Worm (Caenorhabditis elegans) whole organism, L3 larva: ENCODE measurements around the gene lin-5.

Source experiments
- aly-2 ChIP-seq: fragments of 150-350 bp; optimal IDR thresholded peaks from 2 replicates; lab custom pipeline; 2014; ENCODE audit warnings: missing biosample characterization, missing genetic modification characterization
- ama-1 ChIP-seq: fragments of 150-350 bp; optimal IDR thresholded peaks from 2 replicates; lab custom pipeline; 2018
- ceh-16 ChIP-seq: sonication (generic microtip); optimal IDR thresholded peaks from 2 replicates; lab custom pipeline; 2017; ENCODE audit warnings: missing biosample characterization, missing genetic modification characterization
- ceh-28 ChIP-seq: fragments of 150-350 bp; optimal IDR thresholded peaks from 2 replicates; lab custom pipeline; 2014; ENCODE audit warnings: missing biosample characterization, missing genetic modification reagents, missing genetic modification characterization
- egl-27 ChIP-seq: sonication (generic microtip); optimal IDR thresholded peaks from 4 replicates; lab custom pipeline; 2017; ENCODE audit warnings: missing biosample characterization, missing genetic modification reagents, missing genetic modification characterization
- egl-5 ChIP-seq: fragments of 150-350 bp; optimal IDR thresholded peaks from 2 replicates; lab custom pipeline; 2017; ENCODE audit warnings: missing biosample characterization, missing genetic modification reagents, missing genetic modification characterization, inconsistent platforms
- fkh-10 ChIP-seq: sonication (generic microtip); optimal IDR thresholded peaks from 2 replicates; lab custom pipeline; 2017; ENCODE audit warnings: missing biosample characterization, missing genetic modification reagents, missing genetic modification characterization
- fos-1 ChIP-seq: fragments of 150-350 bp; optimal IDR thresholded peaks from 2 replicates; lab custom pipeline; 2014; ENCODE audit warnings: missing biosample characterization, missing genetic modification characterization
- hmg-11 ChIP-seq: sonication (generic microtip); optimal IDR thresholded peaks from 2 replicates; lab custom pipeline; 2016; ENCODE audit warnings: missing genetic modification characterization, missing compliant biosample characterization
- jun-1 ChIP-seq: fragments of 150-350 bp; optimal IDR thresholded peaks from 2 replicates; lab custom pipeline; 2014; ENCODE audit warnings: missing biosample characterization, missing genetic modification reagents, missing genetic modification characterization
- lin-15B ChIP-seq: fragments of 150-350 bp; optimal IDR thresholded peaks from 2 replicates; lab custom pipeline; 2014; ENCODE audit warnings: missing biosample characterization, missing genetic modification characterization
- lin-39 ChIP-seq: fragments of 150-350 bp; optimal IDR thresholded peaks from 2 replicates; lab custom pipeline; 2018; ENCODE audit warnings: missing biosample characterization, missing genetic modification reagents, missing genetic modification characterization
- nfya-1 ChIP-seq: sonication (generic microtip); optimal IDR thresholded peaks from 2 replicates; lab custom pipeline; 2017; ENCODE audit warnings: missing genetic modification characterization, mild to moderate bottlenecking, missing compliant biosample characterization, antibody characterized with exemption, moderate library complexity; ENCODE audit not compliant: insufficient read depth
- nhr-237 ChIP-seq: fragments of 150-350 bp; optimal IDR thresholded peaks from 2 replicates; lab custom pipeline; 2014; ENCODE audit warnings: missing biosample characterization, missing genetic modification characterization
- nhr-43 ChIP-seq: sonication (generic microtip); optimal IDR thresholded peaks from 2 replicates; lab custom pipeline; 2016; ENCODE audit warnings: mild to moderate bottlenecking, missing genetic modification characterization, missing compliant biosample characterization; ENCODE audit not compliant: poor library complexity, severe bottlenecking
- nhr-67 ChIP-seq: fragments of 150-350 bp; optimal IDR thresholded peaks from 2 replicates; lab custom pipeline; 2014; ENCODE audit warnings: missing biosample characterization, missing genetic modification characterization
- nhr-76 ChIP-seq: fragments of 150-350 bp; sonication (generic microtip); optimal IDR thresholded peaks from 5 replicates; lab custom pipeline; 2014; ENCODE audit warnings: missing biosample characterization, missing genetic modification characterization
- nhr-77 ChIP-seq: fragments of 150-350 bp; optimal IDR thresholded peaks from 2 replicates; lab custom pipeline; 2014; ENCODE audit warnings: missing biosample characterization, missing genetic modification characterization
- pha-4 ChIP-seq: fragments of 150-350 bp; optimal IDR thresholded peaks from 2 replicates; lab custom pipeline; 2014; ENCODE audit warnings: missing biosample characterization, missing genetic modification reagents, missing genetic modification characterization
- pqm-1 ChIP-seq: fragments of 150-350 bp; optimal IDR thresholded peaks from 2 replicates; lab custom pipeline; 2017; ENCODE audit warnings: missing biosample characterization, missing genetic modification characterization, inconsistent platforms
- sea-2 ChIP-seq: fragments of 150-350 bp; sonication (generic microtip); optimal IDR thresholded peaks from 4 replicates; lab custom pipeline; 2014; ENCODE audit warnings: missing biosample characterization, missing genetic modification reagents, missing genetic modification characterization
- snpc-4 ChIP-seq: fragments of 150-350 bp; optimal IDR thresholded peaks from 2 replicates; lab custom pipeline; 2014; ENCODE audit warnings: missing biosample characterization, missing genetic modification characterization
- tbx-2 ChIP-seq: sonication (generic microtip); optimal IDR thresholded peaks from 2 replicates; lab custom pipeline; 2016; ENCODE audit warnings: mild to moderate bottlenecking, missing genetic modification characterization, missing compliant biosample characterization
- unc-39 ChIP-seq: sonication (generic microtip); optimal IDR thresholded peaks from 4 replicates; lab custom pipeline; 2017; ENCODE audit warnings: missing biosample characterization, missing genetic modification characterization
- unc-62 ChIP-seq: fragments of 150-350 bp; sonication (generic microtip); optimal IDR thresholded peaks from 4 replicates; lab custom pipeline; 2014; ENCODE audit warnings: missing biosample characterization, missing genetic modification reagents, missing genetic modification characterization
- zag-1 ChIP-seq: fragments of 150-350 bp; optimal IDR thresholded peaks from 2 replicates; lab custom pipeline; 2014; ENCODE audit warnings: missing biosample characterization, missing genetic modification characterization
- ztf-11 ChIP-seq: fragments of 150-350 bp; optimal IDR thresholded peaks from 2 replicates; lab custom pipeline; 2014; ENCODE audit warnings: missing biosample characterization, missing genetic modification characterization
- ztf-4 ChIP-seq: fragments of 150-350 bp; optimal IDR thresholded peaks from 2 replicates; lab custom pipeline; 2014; ENCODE audit warnings: missing biosample characterization, missing genetic modification characterization

lin-5 gene

DNA sequence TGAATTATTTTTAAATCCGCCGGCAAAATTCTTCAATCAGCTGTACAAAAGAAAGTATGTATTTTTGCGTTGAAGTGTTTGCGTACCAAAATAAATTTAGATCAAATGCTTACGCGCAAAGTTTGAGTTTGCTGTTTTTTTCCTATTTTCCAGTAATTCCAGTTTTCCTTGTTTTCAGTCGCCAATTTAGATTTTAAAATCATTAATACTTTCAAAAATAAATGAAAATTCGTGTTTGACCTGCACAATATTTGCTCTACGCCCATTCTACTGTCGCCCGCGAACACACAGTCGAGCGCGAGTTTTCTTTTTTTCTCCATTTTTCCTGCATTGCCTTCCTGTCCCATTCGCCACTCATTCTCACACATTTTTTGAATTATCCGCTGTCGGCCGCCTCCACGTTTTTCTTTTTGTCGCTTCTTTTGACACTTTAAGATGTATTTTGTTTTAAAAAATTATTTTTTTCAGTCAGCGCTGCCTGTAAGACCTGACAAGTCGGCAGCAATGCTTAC, 32.4 kb downstream of the lin-5 start, which contains the start of gene ptc-1:
Gene ptc-1 (plus strand): TSS at position 462 of the 512 bp plus-strand sequence.
- TF ChIP-seq pha-4 (tag; lab: Kevin White, UChicago) (peak; percentile 41), egl-5 (tag; lab: Kevin White, UChicago) (no peak)
- TF ChIP-seq, all 47 proteins: peak for 1

DNA sequence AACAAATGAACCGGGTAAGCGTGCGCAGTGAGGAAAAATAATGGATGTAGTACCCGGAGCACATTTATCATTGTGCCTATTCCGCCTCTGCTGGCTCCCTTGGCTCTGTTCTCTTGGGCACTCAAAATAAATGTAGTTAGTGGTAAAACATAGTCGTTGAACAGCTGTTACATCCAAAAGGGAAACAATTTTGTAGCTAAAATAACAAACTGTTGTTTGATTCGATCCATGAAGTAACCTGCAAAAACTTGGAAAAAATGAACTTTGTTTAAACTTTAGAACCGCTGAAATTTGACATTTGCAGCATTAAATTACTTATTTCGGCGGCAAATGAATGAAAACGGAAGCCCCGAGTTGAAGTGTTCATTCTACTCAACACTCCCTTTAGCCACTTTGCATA, 33.3 kb downstream of the lin-5 start:
- TF ChIP-seq lin-39 (peak; percentile 73), ceh-16 (tag; lab: Kevin White, UChicago) (no peak)

DNA sequence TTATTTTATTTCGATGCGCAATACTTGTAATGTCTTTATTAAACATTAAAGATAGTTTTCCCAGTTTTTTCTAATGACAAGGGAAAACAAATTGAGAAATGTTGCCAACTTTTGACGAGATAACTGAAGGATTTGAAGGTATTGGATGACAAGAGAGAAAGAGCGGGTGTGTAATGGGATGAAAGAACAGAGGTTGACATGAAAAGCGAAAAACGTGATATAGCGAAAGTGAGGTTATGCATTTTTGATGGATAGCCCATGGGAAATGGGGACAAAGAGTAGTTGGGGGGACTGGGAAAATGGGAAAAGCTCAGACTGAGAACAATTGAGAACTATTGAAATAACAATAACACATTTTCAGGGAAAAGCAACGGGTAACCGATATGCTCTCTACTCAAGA, 34.8 kb downstream of the lin-5 start:
- TF ChIP-seq nhr-76 (tag; lab: Kevin White, UChicago) (no peak), lin-39 (peak; percentile 66), lin-15B (no peak), nfya-1 (peak; percentile 19)

DNA sequence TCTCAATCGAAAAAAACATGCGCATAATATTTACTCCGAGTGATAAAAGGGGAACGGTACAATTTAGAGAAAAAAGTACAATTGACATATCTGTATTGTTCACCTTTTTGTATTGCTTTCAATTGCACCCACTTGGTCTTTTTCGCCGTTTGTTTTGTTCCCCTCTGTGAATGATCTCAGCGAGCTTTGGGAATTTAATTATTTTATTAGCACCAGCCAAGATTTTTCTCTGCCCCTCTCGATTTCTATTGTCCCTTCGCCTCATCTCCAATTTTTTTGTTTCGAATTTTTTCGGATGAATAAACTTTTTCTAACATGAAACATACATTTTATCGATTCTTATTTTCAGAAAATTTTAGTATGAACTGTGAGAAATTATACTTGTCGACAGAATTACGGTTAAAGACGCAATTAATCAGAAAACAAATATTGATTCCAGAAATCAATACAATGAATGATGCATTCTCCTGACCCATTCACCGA, 39.9 kb downstream of the lin-5 start, which contains the start of gene rev-1:
Gene rev-1 (plus strand): TSS at position 433 of the 483 bp plus-strand sequence.
- TF ChIP-seq nfya-1 (no peak), nhr-77 (tag; lab: Kevin White, UChicago) (no peak)

DNA sequence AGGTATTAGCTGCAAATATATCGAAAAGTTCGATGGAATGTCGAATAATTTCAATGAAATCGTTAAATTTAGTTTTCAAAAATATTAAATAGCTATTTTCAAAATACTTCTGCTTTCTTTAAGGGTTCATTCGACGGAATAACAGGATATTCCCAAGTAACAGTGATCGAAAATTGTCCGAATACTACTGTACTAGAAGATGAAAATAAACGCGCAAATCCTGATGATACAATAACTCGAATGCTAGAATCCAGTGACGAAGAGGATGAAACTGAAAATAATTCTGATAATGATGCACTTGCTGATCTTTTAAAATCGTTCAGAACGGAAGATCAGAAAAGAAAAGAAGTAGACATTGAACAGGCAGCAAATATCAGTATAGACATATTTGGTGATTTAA, 40.4 kb downstream of the lin-5 start:
- no peak for TF ChIP-seq unc-39 (tag; lab: Kevin White, UChicago)
- no peak for TF ChIP-seq egl-27
- no peak for TF ChIP-seq ztf-11 (tag; lab: Kevin White, UChicago)
- TF ChIP-seq sea-2, result no peak
- TF ChIP-seq pqm-1 (tag; lab: Kevin White, UChicago), result no peak
- no peak for TF ChIP-seq snpc-4 (tag; lab: Kevin White, UChicago)
- no peak for TF ChIP-seq zag-1 (tag; lab: Kevin White, UChicago)
- TF ChIP-seq ama-1, result no peak
- no peak for TF ChIP-seq ztf-4 (tag; lab: Kevin White, UChicago)
- no peak for TF ChIP-seq ceh-28 (tag; lab: Kevin White, UChicago)
- TF ChIP-seq egl-5 (tag; lab: Kevin White, UChicago), result no peak
- TF ChIP-seq nhr-43 (tag; lab: Kevin White, UChicago), result no peak
- no peak for TF ChIP-seq fos-1 (tag; lab: Kevin White, UChicago)
- TF ChIP-seq tbx-2 (tag; lab: Kevin White, UChicago), result no peak
- TF ChIP-seq nhr-67, result no peak

DNA sequence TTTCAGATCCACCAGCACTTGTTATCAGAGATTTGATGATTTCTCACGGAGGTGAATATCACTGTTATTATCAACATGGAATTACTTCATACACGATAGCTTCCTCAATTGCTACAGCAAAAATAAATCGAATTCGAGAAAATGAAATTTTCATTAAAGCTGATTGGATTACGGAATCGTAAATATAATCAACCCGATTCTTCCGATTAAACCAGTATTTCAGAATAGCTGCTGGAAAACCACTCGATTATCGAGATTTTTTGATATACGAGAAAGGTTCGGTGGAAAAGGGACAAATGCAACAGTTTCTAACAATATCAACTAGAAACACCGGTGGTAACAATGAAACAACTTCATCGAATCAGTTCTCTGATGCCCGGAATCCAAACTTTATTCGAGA, 41.6 kb downstream of the lin-5 start:
- no peak for TF ChIP-seq fkh-10 (GFP tag; lab: Kevin White, UChicago)
- no peak for TF ChIP-seq nhr-237 (tag; lab: Kevin White, UChicago)

DNA sequence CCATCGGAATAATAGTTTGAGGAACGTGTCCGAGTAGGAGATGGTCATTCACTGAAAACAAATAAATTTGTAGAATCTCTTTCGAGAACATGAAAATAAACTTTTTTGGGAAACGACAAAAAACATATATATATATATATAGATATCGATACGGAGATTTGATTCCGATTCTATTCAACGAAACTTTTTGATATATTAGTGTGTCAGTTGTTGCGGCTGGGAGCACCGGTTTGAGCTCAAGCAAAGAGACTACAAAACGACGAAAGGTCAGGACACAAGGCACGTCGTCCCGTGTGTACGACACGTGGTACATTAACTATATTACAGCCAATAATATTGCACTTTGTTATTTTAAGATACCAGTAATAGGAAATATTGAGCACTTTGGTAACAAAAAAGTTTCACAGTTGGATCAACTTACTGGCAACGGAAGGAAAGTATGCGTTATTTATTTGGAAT, 47.2 kb downstream of the lin-5 start, which contains the start of gene best-23:
Gene best-23 (minus strand): TSS at position 51 of the 459 bp plus-strand sequence.
- TF ChIP-seq ceh-28 (tag; lab: Kevin White, UChicago) (no peak), nfya-1 (peak; percentile 9)

DNA sequence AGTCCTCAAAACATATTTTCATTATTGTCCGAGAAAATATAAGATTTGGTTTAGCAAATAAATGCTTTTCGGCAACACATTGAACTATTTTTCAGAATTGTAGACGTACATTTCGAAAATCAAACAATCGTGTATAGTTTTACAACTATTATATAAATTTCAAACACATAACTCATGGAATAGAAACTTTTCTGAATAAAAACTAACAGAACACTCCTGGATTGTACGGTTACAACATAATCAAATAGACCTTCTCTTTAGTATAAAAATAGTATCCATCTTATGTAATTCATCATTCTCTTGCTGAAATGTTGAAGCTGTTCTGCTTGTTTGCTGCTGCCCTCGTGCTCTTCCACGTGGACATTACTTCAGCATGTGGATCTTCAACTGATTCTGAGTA, 50.6 kb downstream of the lin-5 start, which contains the start of gene ZK675.4:
Gene ZK675.4 (plus strand): TSS at position 301 of the 400 bp plus-strand sequence.
- TF ChIP-seq jun-1 (tag; lab: Kevin White, UChicago) (no peak), aly-2 (no peak), nfya-1 (no peak), hmg-11 (tag; lab: Kevin White, UChicago) (no peak), ceh-28 (tag; lab: Kevin White, UChicago) (no peak), unc-62 (no peak), ama-1 (no peak), ztf-4 (tag; lab: Kevin White, UChicago) (no peak), nhr-43 (tag; lab: Kevin White, UChicago) (no peak)
